Fruit fly (Drosophila melanogaster): ENCODE results near the gene rdgC.

dm6 chr3L:20212022-20212421 is 35.9 kb upstream of the rdgC start, which contains the start of gene CG7017:
- TF ChIP-seq CTCF (optimal IDR thresholded peaks at IDR 0.05) (no peak), CG8478 (optimal IDR thresholded peaks at IDR 0.05) (no peak)

All from S2 (cell line).